Fruit fly (Drosophila melanogaster): ENCODE measurements around the gene CG3038.

The CG3038 gene

DNA sequence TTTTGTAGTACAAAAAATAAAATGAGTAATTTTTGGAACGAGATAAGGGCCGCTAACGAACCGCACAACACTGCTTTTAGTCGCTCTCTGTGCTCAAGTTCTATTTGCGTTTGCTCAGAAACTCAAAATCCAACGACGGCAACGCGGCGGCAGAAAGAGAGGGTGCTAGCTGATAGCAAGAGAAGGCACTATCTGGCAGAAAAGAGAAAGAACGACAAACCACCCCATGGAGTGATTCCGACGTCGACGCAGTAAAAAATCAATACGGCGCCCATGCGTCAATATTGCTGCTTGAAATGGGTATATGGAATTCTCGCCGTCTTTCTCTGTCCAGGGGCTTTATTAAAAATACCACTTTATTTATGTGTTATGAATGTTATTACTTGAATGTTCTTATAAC lies 30.4 kb upstream of the CG3038 start:
- no peak for TF ChIP-seq fd96Ca (GFP tag; IDR thresholded peaks at IDR 0.05)
- no peak for TF ChIP-seq CG10348 (GFP tag; IDR thresholded peaks at IDR 0.05)
- TF ChIP-seq CG15710 (tag; optimal IDR thresholded peaks at IDR 0.05): no peak
- no peak for TF ChIP-seq CG17806 (tag; optimal IDR thresholded peaks at IDR 0.05)
- TF ChIP-seq CG9948 (tag; optimal IDR thresholded peaks at IDR 0.05): no peak
- no peak for TF ChIP-seq gl (tag; optimal IDR thresholded peaks at IDR 0.05)
- no peak for TF ChIP-seq CG13204 (GFP tag; optimal IDR thresholded peaks at IDR 0.05)
- TF ChIP-seq CG4496 (GFP tag; IDR thresholded peaks at IDR 0.05): no peak
- no peak for TF ChIP-seq Pif1A (GFP tag; optimal IDR thresholded peaks at IDR 0.05)
- TF ChIP-seq CG14655 (GFP tag; optimal IDR thresholded peaks at IDR 0.05): no peak

dm6 chrX:267979-268378 lies 22.3 kb upstream of the CG3038 start:
- TF ChIP-seq gl (tag; optimal IDR thresholded peaks at IDR 0.05): no peak
- no peak for TF ChIP-seq CG8301 (tag; optimal IDR thresholded peaks at IDR 0.05)
- no peak for TF ChIP-seq CG13204 (GFP tag; optimal IDR thresholded peaks at IDR 0.05)
- no peak for TF ChIP-seq CG10348 (GFP tag; IDR thresholded peaks at IDR 0.05)
- no peak for TF ChIP-seq rn (GFP tag; IDR thresholded peaks at IDR 0.05)
- TF ChIP-seq Pif1B (GFP tag; optimal IDR thresholded peaks at IDR 0.05): no peak
- TF ChIP-seq CG4496 (GFP tag; IDR thresholded peaks at IDR 0.05): 0 out of 3 replicates have a peak, but pooled peaks have one; percentile 9
- no peak for TF ChIP-seq CG12605 (GFP tag; IDR thresholded peaks at IDR 0.05)
- TF ChIP-seq D1 (tag; optimal IDR thresholded peaks at IDR 0.05): no peak
- TF ChIP-seq CG34367 (tag; optimal IDR thresholded peaks at IDR 0.05): no peak
- TF ChIP-seq EcR (GFP tag; optimal IDR thresholded peaks at IDR 0.05): peak; percentile 90
- no peak for TF ChIP-seq CG17806 (tag; optimal IDR thresholded peaks at IDR 0.05)

DNA sequence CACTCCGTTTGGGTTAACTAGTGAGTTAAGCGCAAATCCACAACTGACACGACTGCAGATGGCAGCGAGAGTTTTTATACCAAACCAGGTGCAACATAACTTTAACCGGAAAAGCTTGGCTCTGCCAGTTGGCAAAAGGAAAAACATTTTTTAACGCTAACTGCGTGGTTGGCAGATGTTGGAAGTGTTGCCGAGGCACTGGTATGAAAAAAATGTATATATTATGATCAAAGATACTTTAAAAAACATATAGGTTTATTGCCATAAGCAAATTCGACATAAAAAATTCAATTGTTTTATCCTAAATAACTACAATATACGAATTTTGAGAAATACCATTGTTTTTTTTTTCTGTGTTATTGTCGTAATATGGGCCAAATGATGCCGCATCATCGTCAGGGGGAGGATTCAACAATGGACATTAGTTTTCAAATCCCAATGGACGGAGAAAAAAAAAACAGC lies 21.4 kb upstream of the CG3038 start, which contains the start of gene CG13376:
Gene CG13376, minus strand, starts transcription at position 51 of the 462 bp plus-strand sequence.
- peak; percentile 19; the same call in 1 of the 2 replicates for TF ChIP-seq CG32121 (GFP tag; IDR thresholded peaks at IDR 0.05)
- no peak for TF ChIP-seq CG14655 (GFP tag; optimal IDR thresholded peaks at IDR 0.05)
- peak; percentile 29 for TF ChIP-seq CG8301 (tag; optimal IDR thresholded peaks at IDR 0.05)

- TF ChIP-seq CG12605 (GFP tag; IDR thresholded peaks at IDR 0.05): no peak
- no peak for TF ChIP-seq CG10348 (GFP tag; IDR thresholded peaks at IDR 0.05)
- no peak for TF ChIP-seq CG8301 (tag; optimal IDR thresholded peaks at IDR 0.05)
- no peak for TF ChIP-seq CG15710 (tag; optimal IDR thresholded peaks at IDR 0.05)
- TF ChIP-seq CG17806 (tag; optimal IDR thresholded peaks at IDR 0.05): no peak
- TF ChIP-seq Ets98B (GFP tag; IDR thresholded peaks at IDR 0.05): no peak
- no peak for TF ChIP-seq rn (GFP tag; IDR thresholded peaks at IDR 0.05)
- TF ChIP-seq D1 (tag; optimal IDR thresholded peaks at IDR 0.05): no peak
- no peak for TF ChIP-seq Pif1A (GFP tag; optimal IDR thresholded peaks at IDR 0.05)
- no peak for TF ChIP-seq CG14655 (GFP tag; optimal IDR thresholded peaks at IDR 0.05)
- no peak for TF ChIP-seq CG32121 (GFP tag; IDR thresholded peaks at IDR 0.05)
- no peak for TF ChIP-seq CG34367 (tag; optimal IDR thresholded peaks at IDR 0.05)
- no peak for TF ChIP-seq CG9948 (tag; optimal IDR thresholded peaks at IDR 0.05)
- no peak for TF ChIP-seq Pif1B (GFP tag; optimal IDR thresholded peaks at IDR 0.05)
Measured at dm6 chrX:265692-266091, 20.0 kb upstream of the CG3038 start.

- TF ChIP-seq Pif1B (GFP tag; optimal IDR thresholded peaks at IDR 0.05) (no peak), CG34367 (tag; optimal IDR thresholded peaks at IDR 0.05) (no peak), CG9948 (tag; optimal IDR thresholded peaks at IDR 0.05) (peak; percentile 40), CG17806 (tag; optimal IDR thresholded peaks at IDR 0.05) (peak; percentile 35), Snoo (tag; optimal IDR thresholded peaks at IDR 0.05) (no peak), CG14655 (GFP tag; optimal IDR thresholded peaks at IDR 0.05) (peak; percentile 45), CG13204 (GFP tag; optimal IDR thresholded peaks at IDR 0.05) (no peak), Ets98B (GFP tag; IDR thresholded peaks at IDR 0.05) (0 out of 2 replicates have a peak, but pooled peaks have one; percentile 23), CG32121 (GFP tag; IDR thresholded peaks at IDR 0.05) (peak; percentile 48; the same call in 1 of the 2 replicates), D1 (tag; optimal IDR thresholded peaks at IDR 0.05) (no peak), EcR (GFP tag; optimal IDR thresholded peaks at IDR 0.05) (peak; percentile 36), CG15710 (tag; optimal IDR thresholded peaks at IDR 0.05) (peak; percentile 36), gl (tag; optimal IDR thresholded peaks at IDR 0.05) (no peak), CG12605 (GFP tag; IDR thresholded peaks at IDR 0.05) (no peak), CG4496 (GFP tag; IDR thresholded peaks at IDR 0.05) (peak; percentile 63), Pif1A (GFP tag; optimal IDR thresholded peaks at IDR 0.05) (peak; percentile 30)
Measured at dm6 chrX:263728-264344, 18.2 kb upstream of the CG3038 start, which contains the start of gene CG13377. TSS of gene CG13377 (minus strand) at chrX:263999.

dm6 chrX:262836-263235 lies 17.2 kb upstream of the CG3038 start:
- TF ChIP-seq CG13204 (GFP tag; optimal IDR thresholded peaks at IDR 0.05) (no peak), CG8159 (tag; optimal IDR thresholded peaks at IDR 0.05) (peak; percentile 26), CG4496 (GFP tag; IDR thresholded peaks at IDR 0.05) (no peak), Pif1B (GFP tag; optimal IDR thresholded peaks at IDR 0.05) (peak; percentile 20)

DNA sequence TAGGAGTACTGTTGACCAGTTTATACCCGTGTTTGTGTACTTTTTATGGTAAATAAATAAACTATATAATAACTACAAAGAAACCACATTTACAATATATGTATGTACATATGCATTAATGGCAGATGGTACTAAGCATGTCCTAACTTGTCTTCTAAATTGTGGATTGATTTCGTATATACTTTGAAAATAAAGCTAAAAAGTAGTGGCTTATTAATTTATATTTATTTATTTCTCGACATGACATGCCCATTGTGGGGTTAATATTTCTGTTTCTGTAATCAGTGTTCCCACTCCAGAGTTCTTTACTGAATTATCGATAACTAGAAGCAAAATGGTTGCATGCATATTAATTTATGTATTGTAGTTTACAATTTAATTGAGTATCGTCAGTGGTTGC lies 9.7 kb upstream of the CG3038 start, which contains the start of gene cin:
Gene cin, plus strand, starts transcription at position 306 of the 400 bp plus-strand sequence.
- TF ChIP-seq CG4496 (GFP tag; IDR thresholded peaks at IDR 0.05) (peak; percentile 82), CG10348 (GFP tag; IDR thresholded peaks at IDR 0.05) (no peak), CG17806 (tag; optimal IDR thresholded peaks at IDR 0.05) (peak; percentile 71), Snoo (tag; optimal IDR thresholded peaks at IDR 0.05) (peak; percentile 63), gl (tag; optimal IDR thresholded peaks at IDR 0.05) (peak; percentile 30), CG12605 (GFP tag; IDR thresholded peaks at IDR 0.05) (no peak), CG9948 (tag; optimal IDR thresholded peaks at IDR 0.05) (peak; percentile 72), CG8301 (tag; optimal IDR thresholded peaks at IDR 0.05) (peak; percentile 61), rn (GFP tag; IDR thresholded peaks at IDR 0.05) (no peak), CG34367 (tag; optimal IDR thresholded peaks at IDR 0.05) (peak; percentile 65), CG14655 (GFP tag; optimal IDR thresholded peaks at IDR 0.05) (no peak), EcR (GFP tag; optimal IDR thresholded peaks at IDR 0.05) (no peak), CG8159 (tag; optimal IDR thresholded peaks at IDR 0.05) (peak; percentile 77), Pif1B (GFP tag; optimal IDR thresholded peaks at IDR 0.05) (peak; percentile 52), Ets98B (GFP tag; IDR thresholded peaks at IDR 0.05) (peak; percentile 53), D1 (tag; optimal IDR thresholded peaks at IDR 0.05) (peak; percentile 40), CG13204 (GFP tag; optimal IDR thresholded peaks at IDR 0.05) (no peak), Pif1A (GFP tag; optimal IDR thresholded peaks at IDR 0.05) (peak; percentile 46), CG15710 (tag; optimal IDR thresholded peaks at IDR 0.05) (peak; percentile 76), CG32121 (GFP tag; IDR thresholded peaks at IDR 0.05) (no peak), fd96Ca (GFP tag; IDR thresholded peaks at IDR 0.05) (no peak)
